Worm (Caenorhabditis elegans) whole organism, L2 larva: Measurements from ENCODE around the gene C18H9.5.

Experiments used
- ZK546.5 ChIP-seq: sonication (generic microtip); optimal IDR thresholded peaks from 2 replicates; lab custom pipeline; 2017; ENCODE audit warnings: missing biosample characterization, missing genetic modification characterization
- ama-1 ChIP-seq: fragments of 150-350 bp; optimal IDR thresholded peaks from 2 replicates; lab custom pipeline; 2018; ENCODE audit warnings: inconsistent platforms
- blmp-1 ChIP-seq: sonication (generic microtip); optimal IDR thresholded peaks from 2 replicates; lab custom pipeline; 2017; ENCODE audit warnings: missing genetic modification characterization, mild to moderate bottlenecking, missing compliant biosample characterization, antibody characterized with exemption, moderate library complexity; ENCODE audit not compliant: insufficient read depth
- ceh-82 ChIP-seq: fragments of 150-350 bp; optimal IDR thresholded peaks from 2 replicates; lab custom pipeline; 2014; ENCODE audit warnings: missing biosample characterization, missing genetic modification characterization
- elt-1 ChIP-seq: fragments of 150-350 bp; optimal IDR thresholded peaks from 2 replicates; lab custom pipeline; 2014; ENCODE audit warnings: missing biosample characterization, missing genetic modification characterization
- lin-39 ChIP-seq: fragments of 150-350 bp; optimal IDR thresholded peaks from 2 replicates; lab custom pipeline; 2014; ENCODE audit warnings: missing biosample characterization, missing genetic modification reagents, missing genetic modification characterization
- nhr-12 ChIP-seq: fragments of 150-350 bp; optimal IDR thresholded peaks from 2 replicates; lab custom pipeline; 2014; ENCODE audit warnings: missing biosample characterization, missing genetic modification characterization
- nhr-237 ChIP-seq: fragments of 150-350 bp; optimal IDR thresholded peaks from 2 replicates; lab custom pipeline; 2014; ENCODE audit warnings: missing biosample characterization, missing genetic modification characterization
- nhr-25 ChIP-seq: fragments of 150-350 bp; sonication (generic microtip); optimal IDR thresholded peaks from 3 replicates; lab custom pipeline; 2014; ENCODE audit warnings: missing biosample characterization, missing genetic modification characterization
- sem-4 ChIP-seq: fragments of 150-350 bp; optimal IDR thresholded peaks from 2 replicates; lab custom pipeline; 2014; ENCODE audit warnings: missing biosample characterization, missing genetic modification reagents, missing genetic modification characterization
- skn-1 ChIP-seq: sonication (generic microtip); optimal IDR thresholded peaks from 2 replicates; lab custom pipeline; 2017; ENCODE audit warnings: missing biosample characterization, missing genetic modification characterization
- unc-62 ChIP-seq: fragments of 150-350 bp; optimal IDR thresholded peaks from 2 replicates; lab custom pipeline; 2014; ENCODE audit warnings: missing biosample characterization, missing genetic modification reagents, missing genetic modification characterization
- ztf-11 ChIP-seq: sonication (generic microtip); optimal IDR thresholded peaks from 2 replicates; lab custom pipeline; 2017; ENCODE audit warnings: missing biosample characterization, missing genetic modification characterization
- ztf-4 ChIP-seq: fragments of 150-350 bp; optimal IDR thresholded peaks from 2 replicates; lab custom pipeline; 2014; ENCODE audit warnings: missing biosample characterization, missing genetic modification characterization

ce11 chrII:6705593-6706228, 10.3 kb upstream of the C18H9.5 start, which contains the start of gene rpy-1:
- TF ChIP-seq ama-1 (lab: Kevin White, UChicago) (no peak), ZK546.5 (tag; lab: Kevin White, UChicago) (no peak), lin-39 (tag; lab: Kevin White, UChicago) (no peak), blmp-1 (tag; lab: Kevin White, UChicago) (no peak), nhr-25 (tag; lab: Kevin White, UChicago) (no peak), sem-4 (tag; lab: Kevin White, UChicago) (no peak), nhr-12 (tag; lab: Kevin White, UChicago) (no peak), ztf-4 (no peak), elt-1 (tag; lab: Kevin White, UChicago) (no peak), unc-62 (GFP tag; lab: Kevin White, UChicago) (no peak), ztf-11 (no peak), ceh-82 (no peak), nhr-237 (tag; lab: Kevin White, UChicago) (no peak), skn-1 (tag; lab: Kevin White, UChicago) (no peak)
